Fruit fly (Drosophila melanogaster) whole organism, embryonic: ENCODE results near the gene CG18749.

Experiments
- BEAF-32 ChIP-seq: fragments of 200-800 bp; sonication (Bioruptor generic); optimal IDR thresholded peaks from 3 replicates; lab custom pipeline; 2017; ENCODE audit warnings: missing biosample characterization, missing genetic modification characterization, mild to moderate bottlenecking, moderate library complexity, missing genetic modification reagents
- CG10431 ChIP-seq: fragments of 200-800 bp; sonication (Bioruptor generic); optimal IDR thresholded peaks from 3 replicates; lab custom pipeline; 2018; ENCODE audit warnings: missing biosample characterization, mild to moderate bottlenecking, missing genetic modification characterization
- CG11560 ChIP-seq: fragments of 200-800 bp; sonication (Bioruptor generic); IDR thresholded peaks from 3 replicates; pipeline ENCODE4 v1.3.6; 2022; ENCODE audit warnings: missing biosample characterization, missing genetic modification characterization
- CG15479 ChIP-seq: fragments of 200-800 bp; sonication (Bioruptor generic); optimal IDR thresholded peaks from 3 replicates; lab custom pipeline; 2019; ENCODE audit warnings: missing biosample characterization, mild to moderate bottlenecking, missing genetic modification characterization, moderate library complexity
- CG16815 ChIP-seq: fragments of 200-800 bp; sonication (Bioruptor generic); optimal IDR thresholded peaks from 3 replicates; lab custom pipeline; 2017; ENCODE audit warnings: missing biosample characterization, mild to moderate bottlenecking, missing genetic modification characterization
- CG17829 ChIP-seq: fragments of 200-800 bp; optimal IDR thresholded peaks from 2 replicates; lab custom pipeline; 2019; ENCODE audit warnings: missing biosample characterization, mild to moderate bottlenecking, missing genetic modification characterization, moderate library complexity
- CG3065 ChIP-seq: fragments of 200-800 bp; sonication (Bioruptor generic); optimal IDR thresholded peaks from 2 replicates; lab custom pipeline; 2016; ENCODE audit warnings: missing biosample characterization, missing genetic modification characterization
- CG4404 ChIP-seq: fragments of 200-800 bp; sonication (Bioruptor generic); IDR thresholded peaks from 2 replicates; pipeline ENCODE4 v1.3.6; 2022; ENCODE audit warnings: missing biosample characterization, missing genetic modification characterization
- CG4730 ChIP-seq: fragments of 200-800 bp; sonication (Bioruptor generic); IDR thresholded peaks from 2 replicates; pipeline ENCODE4 v1.3.6; 2022; ENCODE audit warnings: missing biosample characterization, missing genetic modification characterization
- CG5953 ChIP-seq: fragments of 200-800 bp; sonication (Bioruptor generic); IDR thresholded peaks from 2 replicates; pipeline ENCODE4 v1.3.6; 2022; ENCODE audit warnings: missing biosample characterization, missing genetic modification characterization
- CG6654 ChIP-seq: fragments of 200-800 bp; sonication (Bioruptor generic); optimal IDR thresholded peaks from 2 replicates; lab custom pipeline; 2017; ENCODE audit warnings: missing biosample characterization, mild to moderate bottlenecking, missing genetic modification characterization
- CG6689 ChIP-seq: fragments of 200-800 bp; sonication (Bioruptor generic); IDR thresholded peaks from 2 replicates; pipeline ENCODE4 v1.3.6; 2022; ENCODE audit warnings: missing biosample characterization, missing genetic modification characterization
- CG8281 ChIP-seq: fragments of 200-800 bp; sonication (Bioruptor generic); optimal IDR thresholded peaks from 2 replicates; lab custom pipeline; 2018; ENCODE audit warnings: missing biosample characterization, mild to moderate bottlenecking, missing genetic modification characterization, moderate library complexity
- CG9215 ChIP-seq: fragments of 200-800 bp; sonication (Bioruptor generic); IDR thresholded peaks from 2 replicates; pipeline ENCODE4 v1.3.6; 2022; ENCODE audit warnings: missing biosample characterization, missing genetic modification characterization
- CrebB ChIP-seq: fragments of 200-800 bp; sonication (Bioruptor generic); optimal IDR thresholded peaks from 3 replicates; lab custom pipeline; 2018; ENCODE audit warnings: missing biosample characterization, mild to moderate bottlenecking, missing genetic modification characterization
- Dad ChIP-seq: fragments of 200-800 bp; sonication (Bioruptor generic); optimal IDR thresholded peaks from 3 replicates; lab custom pipeline; 2016; ENCODE audit warnings: missing biosample characterization, missing genetic modification characterization
- Deaf1 ChIP-seq: fragments of 200-800 bp; optimal IDR thresholded peaks from 3 replicates; lab custom pipeline; 2019; ENCODE audit warnings: missing biosample characterization, mild to moderate bottlenecking, missing genetic modification characterization, moderate library complexity
- Dll ChIP-seq: fragments of 200-800 bp; sonication (Bioruptor generic); IDR thresholded peaks from 4 replicates; pipeline ENCODE4 v1.3.6; 2022; ENCODE audit warnings: missing biosample characterization, missing genetic modification characterization; ENCODE audit not compliant: partially characterized antibody
- Doc3 ChIP-seq: fragments of 200-800 bp; sonication (Bioruptor generic); IDR thresholded peaks from 3 replicates; pipeline ENCODE4 v1.3.6; 2022; ENCODE audit warnings: missing biosample characterization, missing genetic modification characterization; ENCODE audit not compliant: partially characterized antibody
- Dref ChIP-seq: fragments of 200-800 bp; sonication (Bioruptor generic); IDR thresholded peaks from 2 replicates; pipeline ENCODE4 v1.3.6; 2022; ENCODE audit warnings: missing biosample characterization, missing genetic modification characterization
- Drgx ChIP-seq: fragments of 200-800 bp; sonication (Bioruptor generic); IDR thresholded peaks from 2 replicates; pipeline ENCODE4 v1.3.6; 2022; ENCODE audit warnings: missing biosample characterization, missing genetic modification characterization
- E2f1 ChIP-seq: fragments of 200-800 bp; sonication (Bioruptor generic); IDR thresholded peaks from 2 replicates; pipeline ENCODE4 v1.3.6; 2022; ENCODE audit warnings: missing biosample characterization, missing genetic modification characterization
- E2f2 ChIP-seq: fragments of 200-800 bp; sonication (Bioruptor generic); IDR thresholded peaks from 2 replicates; pipeline ENCODE4 v1.3.6; 2022; ENCODE audit warnings: missing biosample characterization, missing genetic modification characterization
- ERR ChIP-seq: fragments of 200-800 bp; sonication (Bioruptor generic); optimal IDR thresholded peaks from 2 replicates; lab custom pipeline; 2016; ENCODE audit warnings: missing biosample characterization, missing genetic modification characterization
- HLH4C ChIP-seq: fragments of 200-800 bp; sonication (Bioruptor generic); IDR thresholded peaks from 3 replicates; pipeline ENCODE4 v1.3.6; 2022; ENCODE audit warnings: missing biosample characterization, missing genetic modification characterization; ENCODE audit not compliant: partially characterized antibody
- Hand ChIP-seq: fragments of 200-800 bp; sonication (Bioruptor generic); optimal IDR thresholded peaks from 2 replicates; lab custom pipeline; 2017; ENCODE audit warnings: mild to moderate bottlenecking, missing biosample characterization, missing genetic modification reagents, missing genetic modification characterization
- Kr ChIP-seq: fragments of 200-800 bp; sonication (Bioruptor generic); optimal IDR thresholded peaks from 2 replicates; lab custom pipeline; 2017; ENCODE audit warnings: missing biosample characterization, mild to moderate bottlenecking, missing genetic modification characterization
- Rx ChIP-seq: fragments of 200-800 bp; sonication (Bioruptor generic); IDR thresholded peaks from 2 replicates; pipeline ENCODE4 v1.3.6; 2022; ENCODE audit warnings: missing biosample characterization, missing genetic modification characterization
- amos ChIP-seq: fragments of 200-800 bp; sonication (Bioruptor generic); IDR thresholded peaks from 2 replicates; pipeline ENCODE4 v1.3.6; 2022; ENCODE audit warnings: missing biosample characterization, missing genetic modification characterization; ENCODE audit not compliant: partially characterized antibody
- ato ChIP-seq: fragments of 200-800 bp; sonication (Bioruptor generic); IDR thresholded peaks from 2 replicates; pipeline ENCODE4 v1.3.6; 2022; ENCODE audit warnings: missing biosample characterization, missing genetic modification characterization; ENCODE audit not compliant: partially characterized antibody
- bbx ChIP-seq: fragments of 200-800 bp; sonication (Bioruptor generic); IDR thresholded peaks from 2 replicates; pipeline ENCODE4 v1.3.6; 2022; ENCODE audit warnings: missing biosample characterization, missing genetic modification characterization; ENCODE audit not compliant: partially characterized antibody
- chn ChIP-seq: fragments of 200-800 bp; sonication (Bioruptor generic); optimal IDR thresholded peaks from 2 replicates; lab custom pipeline; 2016; ENCODE audit warnings: missing biosample characterization, missing genetic modification characterization
- dm ChIP-seq: fragments of 200-800 bp; sonication (Bioruptor generic); optimal IDR thresholded peaks from 3 replicates; lab custom pipeline; 2016; ENCODE audit warnings: missing biosample characterization, missing genetic modification characterization
- fu2 ChIP-seq: fragments of 200-800 bp; sonication (Bioruptor generic); optimal IDR thresholded peaks from 2 replicates; lab custom pipeline; 2016; ENCODE audit warnings: missing biosample characterization, missing genetic modification characterization
- grau ChIP-seq: fragments of 200-800 bp; optimal IDR thresholded peaks from 3 replicates; lab custom pipeline; 2019; ENCODE audit warnings: missing biosample characterization, mild to moderate bottlenecking, missing genetic modification characterization, moderate library complexity
- grn ChIP-seq: fragments of 200-800 bp; sonication (Bioruptor generic); optimal IDR thresholded peaks from 3 replicates; lab custom pipeline; 2017; ENCODE audit warnings: missing biosample characterization, missing genetic modification characterization
- gro ChIP-seq: fragments of 200-800 bp; sonication (Bioruptor generic); optimal IDR thresholded peaks from 2 replicates; lab custom pipeline; 2016; ENCODE audit warnings: missing biosample characterization, missing genetic modification characterization
- hb ChIP-seq: fragments of 200-800 bp; sonication (Bioruptor generic); IDR thresholded peaks from 3 replicates; pipeline ENCODE4 v1.3.6; 2022; ENCODE audit warnings: missing biosample characterization, missing genetic modification characterization; ENCODE audit not compliant: partially characterized antibody
- hbn ChIP-seq: fragments of 200-800 bp; sonication (Bioruptor generic); IDR thresholded peaks from 2 replicates; pipeline ENCODE4 v1.3.6; 2022; ENCODE audit warnings: missing biosample characterization, missing genetic modification characterization; ENCODE audit not compliant: partially characterized antibody
- jigr1 ChIP-seq: fragments of 200-800 bp; sonication (Bioruptor generic); IDR thresholded peaks from 3 replicates; pipeline ENCODE4 v1.3.6; 2022; ENCODE audit warnings: missing biosample characterization, missing genetic modification characterization
- knrl ChIP-seq: fragments of 200-800 bp; sonication (Bioruptor generic); IDR thresholded peaks from 3 replicates; pipeline ENCODE4 v1.3.6; 2022; ENCODE audit warnings: missing biosample characterization, missing genetic modification characterization; ENCODE audit not compliant: partially characterized antibody
- lola ChIP-seq, 3 experiments: fragments of >200 bp in 2 of 3; fragments of 200-800 bp in 1 of 3; sonication (Bioruptor generic) in 1 of 3; optimal IDR thresholded peaks; 2 replicates each; lab custom pipeline; 2017 to 2019; ENCODE audit warnings: missing biosample characterization in 3 of 3, missing genetic modification characterization in 3 of 3, mild to moderate bottlenecking in 1 of 3, moderate library complexity in 1 of 3
- nerfin-2 ChIP-seq: fragments of 200-800 bp; sonication (Bioruptor generic); IDR thresholded peaks from 2 replicates; pipeline ENCODE4 v1.3.6; 2022; ENCODE audit warnings: missing biosample characterization, missing genetic modification characterization; ENCODE audit not compliant: partially characterized antibody
- so ChIP-seq: fragments of 200-800 bp; sonication (Bioruptor generic); IDR thresholded peaks from 3 replicates; pipeline ENCODE4 v1.3.6; 2022; ENCODE audit warnings: missing biosample characterization, missing genetic modification characterization
- trem ChIP-seq: fragments of 200-800 bp; optimal IDR thresholded peaks from 3 replicates; lab custom pipeline; 2019; ENCODE audit warnings: missing biosample characterization, mild to moderate bottlenecking, missing genetic modification characterization, moderate library complexity
- wdn ChIP-seq: fragments of 200-800 bp; sonication (Bioruptor generic); IDR thresholded peaks from 2 replicates; pipeline ENCODE4 v1.3.6; 2022; ENCODE audit warnings: missing biosample characterization, missing genetic modification characterization
- zen ChIP-seq: fragments of 200-800 bp; sonication (Bioruptor generic); optimal IDR thresholded peaks from 3 replicates; lab custom pipeline; 2018; ENCODE audit warnings: missing biosample characterization, mild to moderate bottlenecking, missing genetic modification characterization, moderate library complexity

Gene CG18749

dm6 chr3R:8212594-8212993, 31.3 kb upstream of the CG18749 start (continued):
- no peak for TF ChIP-seq knrl (GFP tag; lab: Robert Waterston, UW)
- no peak for TF ChIP-seq so (GFP tag; lab: Robert Waterston, UW)
- TF ChIP-seq wdn (GFP tag; lab: Robert Waterston, UW), result no peak
- TF ChIP-seq CG6689, result 0 out of 2 replicates have a peak, but pooled peaks have one; percentile 33
- TF ChIP-seq BEAF-32 (GFP tag; lab: Kevin White, UChicago), result no peak
- TF ChIP-seq CG5953 (GFP tag; lab: Robert Waterston, UW), result no peak
- TF ChIP-seq CG3065 (GFP tag; lab: Kevin White, UChicago), result no peak
- TF ChIP-seq Kr (GFP tag; lab: Kevin White, UChicago), result peak; percentile 56
- TF ChIP-seq gro (GFP tag; lab: Kevin White, UChicago), result no peak
- TF ChIP-seq CG16815 (GFP tag; lab: Kevin White, UChicago), result peak; percentile 53
- TF ChIP-seq chn (GFP tag; lab: Kevin White, UChicago), result peak; percentile 61
- peak in 1 of 3 experiments; percentile 77 for TF ChIP-seq lola (GFP tag; optimal IDR thresholded peaks at IDR 0.05; lab: Kevin White, UChicago)
- no peak for TF ChIP-seq CG11560 (tag; lab: Robert Waterston, UW)
- TF ChIP-seq bbx (GFP tag; lab: Robert Waterston, UW), result no peak
- TF ChIP-seq CG15479 (GFP tag; lab: Kevin White, UChicago), result no peak
- 0 out of 2 replicates have a peak, but pooled peaks have one; percentile 28 for TF ChIP-seq CG4730 (GFP tag; lab: Robert Waterston, UW)
- TF ChIP-seq CG6654 (GFP tag; lab: Kevin White, UChicago), result peak; percentile 0
- TF ChIP-seq hb (GFP tag; lab: Robert Waterston, UW), result no peak
- TF ChIP-seq ERR (GFP tag; lab: Kevin White, UChicago), result no peak
- TF ChIP-seq Dad, result no peak
- TF ChIP-seq CG4404, result peak; percentile 64
- peak; percentile 55 for TF ChIP-seq E2f1 (GFP tag; lab: Robert Waterston, UW)
- TF ChIP-seq Drgx (GFP tag; lab: Robert Waterston, UW), result no peak
- 0 out of 2 replicates have a peak, but pooled peaks have one; percentile 5 for TF ChIP-seq CG9215
- peak; percentile 55 for TF ChIP-seq Rx (GFP tag; lab: Robert Waterston, UW)
- peak; percentile 65 for TF ChIP-seq CG17829 (tag; lab: Kevin White, UChicago)
- TF ChIP-seq, all 482 proteins: peak for 246

dm6 chr3R:8215528-8216189, 28.2 kb upstream of the CG18749 start:
- TF ChIP-seq grn (GFP tag; lab: Kevin White, UChicago), result peak; percentile 98
- no peak for TF ChIP-seq zen (tag; lab: Kevin White, UChicago)
- no peak for TF ChIP-seq CG10431 (GFP tag; lab: Kevin White, UChicago)
- no peak for TF ChIP-seq grau
- TF ChIP-seq Deaf1 (tag; lab: Kevin White, UChicago), result peak; percentile 47
- TF ChIP-seq, all 482 proteins: peak for 2

- TF ChIP-seq nerfin-2 (GFP tag; lab: Robert Waterston, UW), result peak; percentile 50; the same call in 1 of the 2 replicates
- peak; percentile 77 for TF ChIP-seq HLH4C
- TF ChIP-seq Doc3, result peak; percentile 55; the same call in 2 of the 3 replicates
- TF ChIP-seq fu2, result no peak
- peak; percentile 36; the same call in 1 of the 2 replicates for TF ChIP-seq amos (GFP tag; lab: Robert Waterston, UW)
- peak; percentile 30 for TF ChIP-seq trem (tag; lab: Kevin White, UChicago)
- peak; percentile 80 for TF ChIP-seq Dll (GFP tag; lab: Robert Waterston, UW)
- TF ChIP-seq ato, result peak; percentile 46; the same call in 1 of the 2 replicates
- TF ChIP-seq CrebB (tag; lab: Kevin White, UChicago), result no peak
- no peak for TF ChIP-seq Hand (GFP tag; lab: Kevin White, UChicago)
- peak; percentile 65 for TF ChIP-seq E2f2 (GFP tag; lab: Robert Waterston, UW)
- TF ChIP-seq hbn (GFP tag; lab: Robert Waterston, UW), result peak; percentile 19; the same call in 1 of the 2 replicates
- TF ChIP-seq CG8281 (tag; lab: Kevin White, UChicago), result no peak
- peak; percentile 82 for TF ChIP-seq Dref (GFP tag; lab: Robert Waterston, UW)
- no peak for TF ChIP-seq jigr1 (GFP tag; lab: Robert Waterston, UW)
- TF ChIP-seq dm, result no peak
Measured at dm6 chr3R:8217727-8218126, 26.1 kb upstream of the CG18749 start, which contains the start of gene CG7800. CG7800 (plus strand) TSS chr3R:8217957.
